Fruit fly (Drosophila melanogaster) S2 (cell line): ENCODE measurements around the gene Pp2C1.

Experiments
- CG8478 ChIP-seq: fragments of >200 bp; optimal IDR thresholded peaks from 2 replicates; lab custom pipeline; 2018
- CTCF ChIP-seq, 2 experiments: fragments of >200 bp; optimal IDR thresholded peaks; 2 replicates each; lab custom pipeline; 2018

DNA sequence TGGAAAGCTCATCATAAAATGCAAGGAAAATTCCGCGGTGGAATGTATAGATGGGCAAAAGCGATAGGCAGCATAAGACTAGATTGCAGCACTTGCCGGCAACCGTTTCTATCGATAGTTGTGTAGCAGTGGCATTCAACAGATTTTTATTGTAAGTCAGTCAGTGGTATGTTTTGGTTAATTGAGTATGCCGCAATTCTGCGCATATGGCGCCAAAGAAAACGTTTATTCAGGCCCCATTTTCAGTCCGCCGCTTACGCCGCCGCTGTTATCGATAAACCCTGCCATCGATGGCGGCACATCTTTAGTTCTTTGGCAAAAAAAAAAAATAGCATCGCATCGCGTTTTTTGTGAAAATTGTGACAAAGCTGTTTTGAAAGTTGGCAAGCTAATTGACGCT, 37.0 kb downstream of the Pp2C1 start, which contains the start of the genes Cbp80 and Torsin:
- no peak for TF ChIP-seq CG8478 (lab: Kevin White, UChicago)
- TF ChIP-seq CTCF (optimal IDR thresholded peaks at IDR 0.05; lab: Kevin White, UChicago), result no peak
